Worm (Caenorhabditis elegans): ENCODE results near the gene rrp-8.

ce11 chrIV:387283-388048 is 8.9 kb upstream of the rrp-8 start:
- no peak for TF ChIP-seq flt-1 (GFP tag; IDR thresholded peaks at IDR 0.05)
- no peak for TF ChIP-seq ztf-29 (GFP tag; IDR thresholded peaks at IDR 0.05)
- TF ChIP-seq ztf-23 (GFP tag; IDR thresholded peaks at IDR 0.05): no peak
- no peak for TF ChIP-seq tab-1 (GFP tag; IDR thresholded peaks at IDR 0.05)
- no peak for TF ChIP-seq T22C8.4 (GFP tag; IDR thresholded peaks at IDR 0.05)

All from whole organism, midembryonic.